Fruit fly (Drosophila melanogaster) whole organism, embryonic: Measurements from ENCODE around the gene Dhc93AB.
A peak's percentile ranks its signal among the peaks of the same experiment; 100 is the strongest.

Experiments used
- Atf6 ChIP-seq: fragments of 200-800 bp; sonication (Bioruptor generic); IDR thresholded peaks from 2 replicates; pipeline ENCODE4 v1.3.6; 2022; ENCODE audit warnings: missing biosample characterization, missing genetic modification characterization
- B-H1 ChIP-seq: fragments of 200-800 bp; sonication (Bioruptor generic); IDR thresholded peaks from 3 replicates; pipeline ENCODE4 v1.3.6; 2022; ENCODE audit warnings: missing biosample characterization, missing genetic modification characterization
- CG10543 ChIP-seq: fragments of 200-800 bp; sonication (Bioruptor generic); optimal IDR thresholded peaks from 3 replicates; lab custom pipeline; 2017; ENCODE audit warnings: missing biosample characterization, mild to moderate bottlenecking, missing genetic modification characterization, moderate library complexity
- CG12155 ChIP-seq: fragments of 200-800 bp; sonication (Bioruptor generic); optimal IDR thresholded peaks from 3 replicates; lab custom pipeline; 2016; ENCODE audit warnings: missing biosample characterization, missing genetic modification characterization
- CG14441 ChIP-seq: fragments of 200-800 bp; sonication (Bioruptor generic); IDR thresholded peaks from 2 replicates; pipeline ENCODE4 v1.3.6; 2022; ENCODE audit warnings: missing biosample characterization, missing genetic modification characterization
- CG14965 ChIP-seq: fragments of 200-800 bp; sonication (Bioruptor generic); optimal IDR thresholded peaks from 2 replicates; lab custom pipeline; 2016; ENCODE audit warnings: missing biosample characterization, missing genetic modification characterization, borderline replicate concordance
- CG15073 ChIP-seq: fragments of 200-800 bp; sonication (Bioruptor generic); optimal IDR thresholded peaks from 2 replicates; lab custom pipeline; 2016; ENCODE audit warnings: missing biosample characterization, missing genetic modification characterization
- CG16813 ChIP-seq: fragments of 200-800 bp; sonication (Bioruptor generic); IDR thresholded peaks from 3 replicates; pipeline ENCODE4 v1.3.6; 2022; ENCODE audit warnings: missing biosample characterization, missing genetic modification characterization; ENCODE audit not compliant: partially characterized antibody
- CG16863 ChIP-seq: fragments of 200-800 bp; sonication (Bioruptor generic); optimal IDR thresholded peaks from 3 replicates; lab custom pipeline; 2016; ENCODE audit warnings: missing biosample characterization, missing genetic modification characterization
- CG18619 ChIP-seq: fragments of 200-800 bp; sonication (Bioruptor generic); optimal IDR thresholded peaks from 3 replicates; lab custom pipeline; 2017; ENCODE audit warnings: missing biosample characterization, mild to moderate bottlenecking, missing genetic modification characterization
- CG31365 ChIP-seq: fragments of 200-800 bp; sonication (Bioruptor generic); optimal IDR thresholded peaks from 2 replicates; lab custom pipeline; 2018; ENCODE audit warnings: missing biosample characterization, mild to moderate bottlenecking, missing genetic modification characterization
- CG32767 ChIP-seq: fragments of 200-800 bp; sonication (Bioruptor generic); IDR thresholded peaks from 2 replicates; pipeline ENCODE4 v1.3.6; 2022; ENCODE audit warnings: missing biosample characterization, missing genetic modification characterization
- CG3995 ChIP-seq: fragments of 200-800 bp; sonication (Bioruptor generic); optimal IDR thresholded peaks from 3 replicates; lab custom pipeline; 2016; ENCODE audit warnings: missing biosample characterization, missing genetic modification characterization
- CG5180 ChIP-seq: fragments of 200-800 bp; sonication (Bioruptor generic); optimal IDR thresholded peaks from 3 replicates; lab custom pipeline; 2017; ENCODE audit warnings: missing biosample characterization, missing genetic modification characterization, mild to moderate bottlenecking, moderate library complexity, missing genetic modification reagents
- CG6175 ChIP-seq: fragments of 200-800 bp; sonication (Bioruptor generic); IDR thresholded peaks from 3 replicates; pipeline ENCODE4 v1.3.6; 2022; ENCODE audit warnings: missing biosample characterization, missing genetic modification characterization
- CG6254 ChIP-seq: fragments of 200-800 bp; sonication (Bioruptor generic); optimal IDR thresholded peaks from 3 replicates; lab custom pipeline; 2017; ENCODE audit warnings: mild to moderate bottlenecking, missing biosample characterization, missing genetic modification reagents, missing genetic modification characterization
- CG7928 ChIP-seq: fragments of 200-800 bp; sonication (Bioruptor generic); optimal IDR thresholded peaks from 2 replicates; lab custom pipeline; 2017; ENCODE audit warnings: missing biosample characterization, mild to moderate bottlenecking, missing genetic modification characterization
- CG8281 ChIP-seq: fragments of 200-800 bp; sonication (Bioruptor generic); optimal IDR thresholded peaks from 2 replicates; lab custom pipeline; 2018; ENCODE audit warnings: missing biosample characterization, mild to moderate bottlenecking, missing genetic modification characterization, moderate library complexity
- CG9437 ChIP-seq: fragments of 200-800 bp; sonication (Bioruptor generic); optimal IDR thresholded peaks from 2 replicates; lab custom pipeline; 2018; ENCODE audit warnings: missing biosample characterization, mild to moderate bottlenecking, missing genetic modification characterization
- CG9817 ChIP-seq: fragments of 200-800 bp; sonication (Bioruptor generic); optimal IDR thresholded peaks from 2 replicates; lab custom pipeline; 2018; ENCODE audit warnings: missing biosample characterization, mild to moderate bottlenecking, missing genetic modification characterization, moderate library complexity
- CrebB ChIP-seq: fragments of 200-800 bp; sonication (Bioruptor generic); optimal IDR thresholded peaks from 3 replicates; lab custom pipeline; 2018; ENCODE audit warnings: missing biosample characterization, mild to moderate bottlenecking, missing genetic modification characterization
- Doc3 ChIP-seq: fragments of 200-800 bp; sonication (Bioruptor generic); IDR thresholded peaks from 3 replicates; pipeline ENCODE4 v1.3.6; 2022; ENCODE audit warnings: missing biosample characterization, missing genetic modification characterization; ENCODE audit not compliant: partially characterized antibody
- Fer3 ChIP-seq: fragments of 200-800 bp; sonication (Bioruptor generic); optimal IDR thresholded peaks from 2 replicates; lab custom pipeline; 2018; ENCODE audit warnings: missing biosample characterization, mild to moderate bottlenecking, missing genetic modification characterization, moderate library complexity
- HmgZ ChIP-seq: fragments of 200-800 bp; sonication (Bioruptor generic); optimal IDR thresholded peaks from 2 replicates; lab custom pipeline; 2018; ENCODE audit warnings: missing biosample characterization, mild to moderate bottlenecking, missing genetic modification characterization
- Mad ChIP-seq: fragments of 200-800 bp; sonication (Bioruptor generic); optimal IDR thresholded peaks from 2 replicates; lab custom pipeline; 2016; ENCODE audit warnings: missing biosample characterization, missing genetic modification characterization
- Neu2 ChIP-seq: fragments of 200-800 bp; sonication (Bioruptor generic); optimal IDR thresholded peaks from 3 replicates; lab custom pipeline; 2016; ENCODE audit warnings: missing biosample characterization, missing genetic modification characterization, borderline replicate concordance
- Spps ChIP-seq: fragments of 200-800 bp; sonication (Bioruptor generic); optimal IDR thresholded peaks from 2 replicates; lab custom pipeline; 2018; ENCODE audit warnings: missing biosample characterization, mild to moderate bottlenecking, missing genetic modification characterization
- Usf ChIP-seq: fragments of 200-800 bp; sonication (Bioruptor generic); optimal IDR thresholded peaks from 2 replicates; lab custom pipeline; 2017; ENCODE audit warnings: missing genotype, missing biosample characterization, missing genetic modification characterization
- Xrp1 ChIP-seq: fragments of 200-800 bp; sonication (Bioruptor generic); IDR thresholded peaks from 2 replicates; pipeline ENCODE4 v1.3.6; 2022; ENCODE audit warnings: missing biosample characterization, missing genetic modification characterization
- bowl ChIP-seq: fragments of 200-800 bp; sonication (Bioruptor generic); IDR thresholded peaks from 2 replicates; pipeline ENCODE4 v1.3.6; 2022; ENCODE audit warnings: missing biosample characterization, missing genetic modification characterization
- bsh ChIP-seq, 2 experiments: fragments of 200-800 bp; sonication (Bioruptor generic); optimal IDR thresholded peaks; 2 replicates each; lab custom pipeline; 2017 to 2018; ENCODE audit warnings: mild to moderate bottlenecking in 2 of 2, missing biosample characterization in 2 of 2, missing genetic modification characterization in 2 of 2, moderate library complexity in 1 of 2
- caup ChIP-seq: fragments of 200-800 bp; sonication (Bioruptor generic); optimal IDR thresholded peaks from 3 replicates; lab custom pipeline; 2017; ENCODE audit warnings: missing biosample characterization, mild to moderate bottlenecking, missing genetic modification characterization, moderate library complexity; ENCODE audit not compliant: severe bottlenecking
- chn ChIP-seq: fragments of 200-800 bp; sonication (Bioruptor generic); optimal IDR thresholded peaks from 2 replicates; lab custom pipeline; 2016; ENCODE audit warnings: missing biosample characterization, missing genetic modification characterization
- dmrt11E ChIP-seq: fragments of 200-800 bp; sonication (Bioruptor generic); optimal IDR thresholded peaks from 3 replicates; lab custom pipeline; 2018; ENCODE audit warnings: missing biosample characterization, mild to moderate bottlenecking, missing genetic modification characterization, moderate library complexity
- ewg ChIP-seq: fragments of 200-800 bp; sonication (Bioruptor generic); optimal IDR thresholded peaks from 3 replicates; lab custom pipeline; 2017; ENCODE audit warnings: mild to moderate bottlenecking, missing biosample characterization, missing genetic modification reagents, missing genetic modification characterization
- mld ChIP-seq: fragments of 200-800 bp; sonication (Bioruptor generic); IDR thresholded peaks from 3 replicates; pipeline ENCODE4 v1.3.6; 2022; ENCODE audit warnings: missing biosample characterization, missing genetic modification characterization; ENCODE audit not compliant: partially characterized antibody
- oc ChIP-seq: fragments of 200-800 bp; sonication (Bioruptor generic); optimal IDR thresholded peaks from 2 replicates; lab custom pipeline; 2018; ENCODE audit warnings: missing biosample characterization, mild to moderate bottlenecking, missing genetic modification characterization, moderate library complexity
- onecut ChIP-seq: fragments of 200-800 bp; sonication (Bioruptor generic); IDR thresholded peaks from 2 replicates; pipeline ENCODE4 v1.3.6; 2022; ENCODE audit warnings: missing biosample characterization, missing genetic modification characterization
- pan ChIP-seq, 4 experiments: fragments of >200 bp in 3 of 4; fragments of 200-800 bp in 1 of 4; sonication (Bioruptor generic) in 1 of 4; optimal IDR thresholded peaks in 3 of 4; IDR thresholded peaks in 1 of 4; 2 replicates each; pipeline versions ENCODE4 v1.3.6 to Lab custom; 2017 to 2022; ENCODE audit warnings: missing biosample characterization in 2 of 4, missing genetic modification characterization in 2 of 4, mixed read lengths in 1 of 4
- slou ChIP-seq: fragments of 200-800 bp; sonication (Bioruptor generic); optimal IDR thresholded peaks from 3 replicates; lab custom pipeline; 2016; ENCODE audit warnings: missing biosample characterization, missing genetic modification characterization
- slp2 ChIP-seq: fragments of 200-800 bp; sonication (Bioruptor generic); optimal IDR thresholded peaks from 2 replicates; lab custom pipeline; 2016; ENCODE audit warnings: missing biosample characterization, missing genetic modification characterization
- sr ChIP-seq: fragments of 200-800 bp; sonication (Bioruptor generic); IDR thresholded peaks from 3 replicates; pipeline ENCODE4 v1.3.6; 2022; ENCODE audit warnings: missing biosample characterization, missing genetic modification characterization
- sug ChIP-seq: fragments of 200-800 bp; optimal IDR thresholded peaks from 2 replicates; lab custom pipeline; 2019; ENCODE audit warnings: missing biosample characterization, mild to moderate bottlenecking, missing genetic modification characterization, moderate library complexity
- tgo ChIP-seq: fragments of 200-800 bp; sonication (Bioruptor generic); IDR thresholded peaks from 3 replicates; pipeline ENCODE4 v1.3.6; 2022; ENCODE audit warnings: missing biosample characterization, missing genetic modification characterization
- tll ChIP-seq, 2 experiments: fragments of 200-800 bp in 1 of 2; fragments of >200 bp in 1 of 2; sonication (Bioruptor generic) in 1 of 2; optimal IDR thresholded peaks; 2 replicates each; lab custom pipeline; 2017 to 2019; ENCODE audit warnings: missing biosample characterization in 2 of 2, missing genetic modification characterization in 2 of 2, mild to moderate bottlenecking in 1 of 2, moderate library complexity in 1 of 2
- ttk ChIP-seq: fragments of 200-800 bp; sonication (Bioruptor generic); IDR thresholded peaks from 2 replicates; pipeline ENCODE4 v2.1.2; 2022; ENCODE audit warnings: missing biosample characterization, missing genetic modification characterization
- vnd ChIP-seq: fragments of 200-800 bp; sonication (Bioruptor generic); IDR thresholded peaks from 3 replicates; pipeline ENCODE4 v1.3.6; 2022; ENCODE audit warnings: missing biosample characterization, missing genetic modification characterization; ENCODE audit not compliant: partially characterized antibody
- wek ChIP-seq: fragments of 200-800 bp; sonication (Bioruptor generic); optimal IDR thresholded peaks from 3 replicates; lab custom pipeline; 2018; ENCODE audit warnings: missing biosample characterization, mild to moderate bottlenecking, missing genetic modification characterization, moderate library complexity
- zen2 ChIP-seq: fragments of 200-800 bp; sonication (Bioruptor generic); IDR thresholded peaks from 3 replicates; pipeline ENCODE4 v1.3.6; 2022; ENCODE audit warnings: missing biosample characterization, missing genetic modification characterization; ENCODE audit not compliant: partially characterized antibody

Dhc93AB gene

DNA sequence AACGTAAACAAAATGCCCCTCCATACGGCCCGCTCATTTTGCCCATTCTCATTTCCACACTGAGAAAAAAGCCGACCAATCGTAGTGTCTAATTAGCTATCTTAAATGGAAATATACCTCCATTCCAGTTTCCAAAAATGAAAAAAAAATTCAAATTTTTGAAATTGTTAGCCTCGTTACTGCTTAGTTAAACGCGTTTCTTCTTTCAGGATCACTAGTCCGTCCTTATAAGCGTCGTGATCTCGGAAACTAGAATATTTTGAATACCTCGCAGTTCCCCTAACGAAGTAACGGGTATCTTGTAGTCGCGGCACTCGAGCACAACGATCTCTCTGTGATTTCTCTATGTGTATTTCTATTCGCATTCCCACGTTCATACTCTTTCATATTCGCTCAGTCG, 52.6 kb downstream of the Dhc93AB start (continued):
- 0 out of 2 replicates have a peak, but pooled peaks have one; percentile 29 for TF ChIP-seq CG32767
- TF ChIP-seq sug (tag; lab: Kevin White, UChicago) = peak; percentile 64
- no peak for TF ChIP-seq CG15073 (GFP tag; lab: Kevin White, UChicago)
- TF ChIP-seq CG3995 (GFP tag; lab: Kevin White, UChicago) = peak; percentile 25
- TF ChIP-seq Usf (GFP tag; lab: Kevin White, UChicago) = no peak
- TF ChIP-seq Doc3 = no peak
- no peak for TF ChIP-seq tll (GFP tag; optimal IDR thresholded peaks at IDR 0.05; lab: Kevin White, UChicago)
- no peak for TF ChIP-seq bowl (GFP tag; lab: Robert Waterston, UW)
- TF ChIP-seq pan (optimal IDR thresholded peaks at IDR 0.05; lab: Kevin White, UChicago) = no peak
- TF ChIP-seq pan (GFP tag; optimal IDR thresholded peaks at IDR 0.05 in 1 of 2, IDR thresholded peaks at IDR 0.05 in 1 of 2) = peak in 1 of 2 experiments; percentile 42
- TF ChIP-seq Mad (GFP tag; lab: Kevin White, UChicago) = no peak
- TF ChIP-seq zen2 (GFP tag; lab: Robert Waterston, UW) = no peak
- peak; percentile 12; the same call in 1 of the 2 replicates for TF ChIP-seq ttk (GFP tag; lab: Robert Waterston, UW)
- TF ChIP-seq CG8281 (tag; lab: Kevin White, UChicago) = peak; percentile 4
- TF ChIP-seq Fer3 (tag; lab: Kevin White, UChicago) = peak; percentile 43
- TF ChIP-seq mld = no peak
- peak; percentile 6 for TF ChIP-seq chn (GFP tag; lab: Kevin White, UChicago)
- no peak for TF ChIP-seq CG14965
- peak; percentile 7 for TF ChIP-seq caup
- TF ChIP-seq oc (tag; lab: Kevin White, UChicago) = no peak
- TF ChIP-seq CG6175 (GFP tag; lab: Robert Waterston, UW) = peak; percentile 18; the same call in 1 of the 3 replicates
- TF ChIP-seq tgo = no peak; the same call in none of the 3 replicates
- no peak for TF ChIP-seq CrebB
- TF ChIP-seq onecut (GFP tag; lab: Robert Waterston, UW) = no peak
- TF ChIP-seq wek (GFP tag; lab: Kevin White, UChicago) = no peak
- TF ChIP-seq ewg (GFP tag; lab: Kevin White, UChicago) = peak; percentile 23
- TF ChIP-seq Neu2 = no peak
- no peak for TF ChIP-seq HmgZ (tag; lab: Kevin White, UChicago)
- no peak for TF ChIP-seq CG5180 (GFP tag; lab: Kevin White, UChicago)
- 0 out of 3 replicates have a peak, but pooled peaks have one; percentile 29 for TF ChIP-seq B-H1
- peak; percentile 3 for TF ChIP-seq CG6254 (GFP tag; lab: Kevin White, UChicago)
- peak; percentile 56 for TF ChIP-seq CG9817
- peak; percentile 30; the same call in 1 of the 2 replicates for TF ChIP-seq Xrp1 (GFP tag; lab: Robert Waterston, UW)
- no peak for TF ChIP-seq sr (GFP tag; lab: Robert Waterston, UW)
- no peak for TF ChIP-seq slp2
- TF ChIP-seq CG18619 (GFP tag; lab: Kevin White, UChicago) = peak; percentile 64
- peak; percentile 51 for TF ChIP-seq CG14441 (GFP tag; lab: Robert Waterston, UW)
- peak; percentile 37 for TF ChIP-seq CG12155
- no peak for TF ChIP-seq CG31365 (tag; lab: Kevin White, UChicago)
- peak; percentile 67; the same call in 1 of the 2 replicates for TF ChIP-seq Atf6 (GFP tag; lab: Robert Waterston, UW)
- TF ChIP-seq CG7928 (GFP tag; lab: Kevin White, UChicago) = no peak
- no peak for TF ChIP-seq slou
- no peak for TF ChIP-seq CG16813 (GFP tag; lab: Robert Waterston, UW)
- peak; percentile 84 for TF ChIP-seq CG9437 (GFP tag; lab: Kevin White, UChicago)
- TF ChIP-seq dmrt11E (tag; lab: Kevin White, UChicago) = no peak
- TF ChIP-seq bsh (GFP tag; optimal IDR thresholded peaks at IDR 0.05; lab: Kevin White, UChicago) = no peak
- peak; percentile 22 for TF ChIP-seq CG10543 (GFP tag; lab: Kevin White, UChicago)
- TF ChIP-seq vnd (GFP tag; lab: Robert Waterston, UW) = no peak
- TF ChIP-seq Spps (tag; lab: Kevin White, UChicago) = no peak
- peak; percentile 23 for TF ChIP-seq CG16863 (GFP tag; lab: Kevin White, UChicago)
